Worm (Caenorhabditis elegans): ENCODE data around the gene rpn-3.

The rpn-3 gene

ce11 chrIII:8446534-8446933, 619 bp upstream of the rpn-3 start, which contains the start of gene hsp-110:
hsp-110 (minus strand) TSS chrIII:8446909.
- no peak for TF ChIP-seq sma-3 (GFP tag; optimal IDR thresholded peaks at IDR 0.05)
- no peak for TF ChIP-seq lin-11 (tag; optimal IDR thresholded peaks at IDR 0.05)
- TF ChIP-seq lin-39 (tag; optimal IDR thresholded peaks at IDR 0.05), result no peak
- TF ChIP-seq fos-1 (tag; optimal IDR thresholded peaks at IDR 0.05), result no peak
- no peak for TF ChIP-seq aly-2 (tag; optimal IDR thresholded peaks at IDR 0.05)
- no peak for TF ChIP-seq alr-1 (tag; optimal IDR thresholded peaks at IDR 0.05)
- no peak for TF ChIP-seq ztf-1 (GFP tag; conservative IDR thresholded peaks at IDR 0.05)
- TF ChIP-seq nhr-11 (tag; optimal IDR thresholded peaks at IDR 0.05), result no peak
- TF ChIP-seq nhr-21 (tag; optimal IDR thresholded peaks at IDR 0.05), result no peak
- no peak for TF ChIP-seq nhr-23 (tag; optimal IDR thresholded peaks at IDR 0.05)

ce11 chrIII:8449160-8449807, 2.1 kb downstream of the rpn-3 start, which contains the start of gene mrpl-32:
mrpl-32 (plus strand) TSS chrIII:8449757.
- TF ChIP-seq ztf-1 (GFP tag; conservative IDR thresholded peaks at IDR 0.05), result no peak
- TF ChIP-seq dmd-4 (tag; optimal IDR thresholded peaks at IDR 0.05), result no peak
- TF ChIP-seq nhr-237 (tag; optimal IDR thresholded peaks at IDR 0.05), result no peak
- TF ChIP-seq C34F6.9 (tag; optimal IDR thresholded peaks at IDR 0.05), result peak; percentile 39
- TF ChIP-seq peb-1 (tag; optimal IDR thresholded peaks at IDR 0.05), result no peak
- TF ChIP-seq mbf-1 (tag; optimal IDR thresholded peaks at IDR 0.05), result no peak
- peak; percentile 33 for TF ChIP-seq lin-13 (GFP tag; optimal IDR thresholded peaks at IDR 0.05)
- no peak for TF ChIP-seq nhr-10 (tag; optimal IDR thresholded peaks at IDR 0.05)
- peak; percentile 39 for TF ChIP-seq sem-4 (tag; optimal IDR thresholded peaks at IDR 0.05)
- peak; percentile 38 for TF ChIP-seq ama-1 (optimal IDR thresholded peaks at IDR 0.05)
- TF ChIP-seq ztf-4 (tag; optimal IDR thresholded peaks at IDR 0.05), result peak; percentile 74
- TF ChIP-seq lsy-2 (tag; optimal IDR thresholded peaks at IDR 0.05), result peak in 1 of 2 experiments; percentile 67
- no peak for TF ChIP-seq zag-1 (tag; optimal IDR thresholded peaks at IDR 0.05)
- no peak for TF ChIP-seq ztf-11 (tag; optimal IDR thresholded peaks at IDR 0.05)
- peak; percentile 45 for TF ChIP-seq crh-2 (tag; optimal IDR thresholded peaks at IDR 0.05)
- TF ChIP-seq skn-1 (tag; optimal IDR thresholded peaks at IDR 0.05), result peak; percentile 53
- TF ChIP-seq nhr-12 (tag; optimal IDR thresholded peaks at IDR 0.05), result peak; percentile 25
- no peak for TF ChIP-seq blmp-1 (tag; optimal IDR thresholded peaks at IDR 0.05; ENCODE audit: insufficient read depth)
- TF ChIP-seq nhr-11 (tag; optimal IDR thresholded peaks at IDR 0.05), result no peak

- TF ChIP-seq ztf-4 (tag; optimal IDR thresholded peaks at IDR 0.05) (no peak), ama-1 (optimal IDR thresholded peaks at IDR 0.05) (peak; percentile 73), nhr-129 (tag; optimal IDR thresholded peaks at IDR 0.05) (peak; percentile 24), mbf-1 (tag; optimal IDR thresholded peaks at IDR 0.05) (no peak)
Observed at ce11 chrIII:8450494-8450893, 3.3 kb downstream of the rpn-3 start.

- TF ChIP-seq mbf-1 (tag; optimal IDR thresholded peaks at IDR 0.05), result no peak
- TF ChIP-seq nhr-21 (tag; optimal IDR thresholded peaks at IDR 0.05), result no peak
- peak; percentile 8 for TF ChIP-seq unc-55 (GFP tag; optimal IDR thresholded peaks at IDR 0.05)
- no peak for TF ChIP-seq lsy-2 (tag; optimal IDR thresholded peaks at IDR 0.05)
- TF ChIP-seq ztf-11 (tag; optimal IDR thresholded peaks at IDR 0.05), result no peak
Observed at ce11 chrIII:8451181-8451580, 4.0 kb downstream of the rpn-3 start.

- no peak for TF ChIP-seq lin-39 (tag; optimal IDR thresholded peaks at IDR 0.05)
- no peak for TF ChIP-seq unc-55 (GFP tag; optimal IDR thresholded peaks at IDR 0.05)
- TF ChIP-seq ama-1 (optimal IDR thresholded peaks at IDR 0.05), result no peak
- TF ChIP-seq nhr-21 (tag; optimal IDR thresholded peaks at IDR 0.05), result no peak
- no peak for TF ChIP-seq mbf-1 (tag; optimal IDR thresholded peaks at IDR 0.05)
Observed at ce11 chrIII:8457605-8458004, 10.5 kb downstream of the rpn-3 start.

- TF ChIP-seq fos-1 (tag; optimal IDR thresholded peaks at IDR 0.05) (no peak), lsy-2 (tag; optimal IDR thresholded peaks at IDR 0.05) (peak in 1 of 2 experiments; percentile 88), ceh-16 (tag; optimal IDR thresholded peaks at IDR 0.05) (no peak)
Observed at ce11 chrIII:8461410-8461809, 14.3 kb downstream of the rpn-3 start.

ce11 chrIII:8466735-8467134, 19.6 kb downstream of the rpn-3 start, which contains the start of gene mig-39:
mig-39 (plus strand) TSS chrIII:8467035.
- no peak for TF ChIP-seq elt-1 (tag; optimal IDR thresholded peaks at IDR 0.05)
- no peak for TF ChIP-seq egl-27 (tag; optimal IDR thresholded peaks at IDR 0.05)
- no peak for TF ChIP-seq aly-2 (tag; optimal IDR thresholded peaks at IDR 0.05)
- no peak for TF ChIP-seq mbf-1 (tag; optimal IDR thresholded peaks at IDR 0.05)
- no peak for TF ChIP-seq ceh-82 (tag; optimal IDR thresholded peaks at IDR 0.05)
- no peak for TF ChIP-seq nhr-10 (tag; optimal IDR thresholded peaks at IDR 0.05)
- no peak for TF ChIP-seq gmeb-1 (tag; optimal IDR thresholded peaks at IDR 0.05)
- no peak for TF ChIP-seq mab-5 (tag; optimal IDR thresholded peaks at IDR 0.05)
- no peak for TF ChIP-seq sma-3 (GFP tag; optimal IDR thresholded peaks at IDR 0.05)
- TF ChIP-seq nhr-21 (tag; optimal IDR thresholded peaks at IDR 0.05), result no peak
- TF ChIP-seq fos-1 (tag; optimal IDR thresholded peaks at IDR 0.05), result no peak
- no peak for TF ChIP-seq ceh-16 (tag; optimal IDR thresholded peaks at IDR 0.05)
- TF ChIP-seq skn-1 (tag; optimal IDR thresholded peaks at IDR 0.05), result no peak
- no peak for TF ChIP-seq unc-55 (GFP tag; optimal IDR thresholded peaks at IDR 0.05)
- no peak for TF ChIP-seq C34F6.9 (tag; optimal IDR thresholded peaks at IDR 0.05)
- no peak for TF ChIP-seq lin-39 (tag; optimal IDR thresholded peaks at IDR 0.05)
- TF ChIP-seq nhr-12 (tag; optimal IDR thresholded peaks at IDR 0.05), result no peak
